ENCODE assay signal across 8 worm cellular contexts in the genomic region with DNA sequence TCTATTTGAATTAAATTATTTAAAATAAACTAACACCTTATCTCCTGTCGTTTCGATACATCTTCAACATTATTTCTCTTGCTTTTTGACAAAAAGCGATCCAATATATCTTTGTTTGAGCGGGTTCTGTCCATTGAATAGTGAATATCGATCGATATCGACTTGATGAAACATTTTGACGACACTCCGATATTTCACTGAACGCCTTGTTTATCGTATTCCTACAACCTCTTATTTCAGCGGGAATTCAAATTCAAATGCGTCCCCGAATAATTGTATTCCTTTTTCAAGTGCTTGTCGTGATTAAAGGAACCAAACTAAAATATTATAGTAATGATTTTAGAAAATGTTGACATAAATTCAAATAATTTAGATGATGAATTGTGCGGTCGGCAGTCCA.
TF ChIP-seq lines count a peak whose summit lies in the region.

A gene (minus strand): TSS at position 159 of the 400 bp plus-strand sequence.
A gene (plus strand): TSS at position 241 of the 400 bp plus-strand sequence.

TF ChIP-seq in whole organism, L1 larva, 84 proteins besides CTCF, POLR2A, EP300 and RAD21 (continues in another document):
- TF ChIP-seq nhr-19 (GFP tag; conservative IDR thresholded peaks at IDR 0.05; lab: Robert Waterston, UW): peak; percentile 53
- peak; percentile 68 for TF ChIP-seq lin-14 (GFP tag; optimal IDR thresholded peaks at IDR 0.05; lab: Kevin White, UChicago)
- TF ChIP-seq dpl-1 (GFP tag; optimal IDR thresholded peaks at IDR 0.05; lab: Kevin White, UChicago): peak; percentile 96 to 98 (median 96)
- no peak for TF ChIP-seq fkh-10 (GFP tag; optimal IDR thresholded peaks at IDR 0.05; lab: Kevin White, UChicago)
- TF ChIP-seq aha-1 (tag; optimal IDR thresholded peaks at IDR 0.05; lab: Kevin White, UChicago): no peak
- peak; percentile 67 for TF ChIP-seq mep-1 (tag; optimal IDR thresholded peaks at IDR 0.05; lab: Kevin White, UChicago)
- TF ChIP-seq isw-1 (GFP tag; IDR thresholded peaks at IDR 0.05; lab: Robert Waterston, UW): peak; percentile 39
- TF ChIP-seq nhr-85 (tag; lab: Kevin White, UChicago): peak; percentile 69
- no peak for TF ChIP-seq zip-4 (GFP tag; optimal IDR thresholded peaks at IDR 0.05; lab: Kevin White, UChicago)
- peak in 1 of 2 experiments; percentile 49 for TF ChIP-seq mdl-1 (tag; optimal IDR thresholded peaks at IDR 0.05; lab: Kevin White, UChicago)

TF ChIP-seq in whole organism, L2 larva, 48 proteins besides CTCF, POLR2A, EP300 and RAD21 (continues in another document):
- TF ChIP-seq nhr-77 (tag; optimal IDR thresholded peaks at IDR 0.05; lab: Kevin White, UChicago) (no peak), Y55F3AM.14 (GFP tag; optimal IDR thresholded peaks at IDR 0.05; lab: Kevin White, UChicago) (no peak), sma-9 (GFP tag; optimal IDR thresholded peaks at IDR 0.05; lab: Kevin White, UChicago) (peak; percentile 18), sma-9 (tag; optimal IDR thresholded peaks at IDR 0.05; lab: Kevin White, UChicago) (no peak), aly-2 (tag; optimal IDR thresholded peaks at IDR 0.05; lab: Kevin White, UChicago) (no peak), snpc-4 (tag; optimal IDR thresholded peaks at IDR 0.05; lab: Kevin White, UChicago) (no peak), sma-3 (GFP tag; optimal IDR thresholded peaks at IDR 0.05; lab: Kevin White, UChicago) (peak; percentile 36), nhr-11 (tag; optimal IDR thresholded peaks at IDR 0.05; lab: Kevin White, UChicago) (no peak), nhr-12 (tag; optimal IDR thresholded peaks at IDR 0.05; lab: Kevin White, UChicago) (no peak), lin-13 (GFP tag; optimal IDR thresholded peaks at IDR 0.05; lab: Kevin White, UChicago) (peak; percentile 26), nhr-21 (tag; optimal IDR thresholded peaks at IDR 0.05; lab: Kevin White, UChicago) (peak; percentile 57)

TF ChIP-seq in whole organism, L3 larva, 47 proteins besides CTCF, POLR2A, EP300 and RAD21 (continues in another document):
- TF ChIP-seq ZK546.5 (tag; optimal IDR thresholded peaks at IDR 0.05; lab: Kevin White, UChicago) (no peak), nhr-25 (tag; optimal IDR thresholded peaks at IDR 0.05; lab: Kevin White, UChicago) (peak; percentile 62), pha-4 (tag; optimal IDR thresholded peaks at IDR 0.05; lab: Kevin White, UChicago) (peak; percentile 85), skn-1 (tag; optimal IDR thresholded peaks at IDR 0.05; lab: Kevin White, UChicago) (peak; percentile 61), ceh-28 (tag; optimal IDR thresholded peaks at IDR 0.05; lab: Kevin White, UChicago) (peak; percentile 94), nfya-1 (tag; optimal IDR thresholded peaks at IDR 0.05; lab: Kevin White, UChicago; ENCODE audit: insufficient read depth) (peak; percentile 82), ceh-9 (tag; optimal IDR thresholded peaks at IDR 0.05; lab: Kevin White, UChicago) (no peak), lin-15B (tag; optimal IDR thresholded peaks at IDR 0.05; lab: Kevin White, UChicago) (peak; percentile 64), lin-39 (tag; optimal IDR thresholded peaks at IDR 0.05; lab: Kevin White, UChicago) (peak; percentile 12), R02D3.7 (tag; optimal IDR thresholded peaks at IDR 0.05; lab: Kevin White, UChicago) (peak; percentile 96), elt-3 (tag; optimal IDR thresholded peaks at IDR 0.05; lab: Kevin White, UChicago) (no peak)

TF ChIP-seq in whole organism, L4 larva, 104 proteins besides CTCF, POLR2A, EP300 and RAD21 (continues in another document):
- TF ChIP-seq F26F4.8 (GFP tag; conservative IDR thresholded peaks at IDR 0.05; lab: Robert Waterston, UW) (no peak), fkh-10 (GFP tag; optimal IDR thresholded peaks at IDR 0.05; lab: Kevin White, UChicago) (no peak), nhr-48 (tag; optimal IDR thresholded peaks at IDR 0.05; lab: Kevin White, UChicago) (no peak), hmg-1.1 (GFP tag; IDR thresholded peaks at IDR 0.05; lab: Robert Waterston, UW) (0 out of 2 replicates have a peak, but pooled peaks have one; percentile 21), lin-29 (GFP tag; IDR thresholded peaks at IDR 0.05; lab: Robert Waterston, UW) (no peak), ceh-28 (tag; optimal IDR thresholded peaks at IDR 0.05; lab: Kevin White, UChicago) (peak; percentile 69), dve-1 (tag; optimal IDR thresholded peaks at IDR 0.05; lab: Kevin White, UChicago; ENCODE audit: insufficient read depth) (peak; percentile 30), saeg-2 (GFP tag; IDR thresholded peaks at IDR 0.05; lab: Robert Waterston, UW) (no peak), nhr-25 (tag; optimal IDR thresholded peaks at IDR 0.05; lab: Kevin White, UChicago; ENCODE audit: borderline replicate concordance, insufficient read depth) (no peak), dpl-1 (GFP tag; optimal IDR thresholded peaks at IDR 0.05; lab: Kevin White, UChicago) (peak; percentile 95), Y48G9A.11 (GFP tag; IDR thresholded peaks at IDR 0.05; lab: Robert Waterston, UW) (peak; percentile 93)

TF ChIP-seq in whole organism, late embryonic, 69 proteins besides CTCF, POLR2A, EP300 and RAD21:
- TF ChIP-seq ets-4 (tag; optimal IDR thresholded peaks at IDR 0.05; lab: Kevin White, UChicago): no peak
- TF ChIP-seq ceh-31 (tag; optimal IDR thresholded peaks at IDR 0.05; lab: Kevin White, UChicago): no peak
- TF ChIP-seq ceh-19 (GFP tag; optimal IDR thresholded peaks at IDR 0.05; lab: Kevin White, UChicago): no peak
- TF ChIP-seq ceh-48 (tag; optimal IDR thresholded peaks at IDR 0.05; lab: Kevin White, UChicago): peak; percentile 77
- no peak for TF ChIP-seq ama-1 (optimal IDR thresholded peaks at IDR 0.05; lab: Kevin White, UChicago)
- peak; percentile 47 for TF ChIP-seq pax-1 (tag; optimal IDR thresholded peaks at IDR 0.05; lab: Kevin White, UChicago)
- TF ChIP-seq hlh-30 (tag; optimal IDR thresholded peaks at IDR 0.05; lab: Kevin White, UChicago; ENCODE audit: insufficient read depth): peak; percentile 3
- peak; percentile 41 for TF ChIP-seq unc-42 (tag; optimal IDR thresholded peaks at IDR 0.05; lab: Kevin White, UChicago)
- peak; percentile 21 for TF ChIP-seq nfya-1 (tag; optimal IDR thresholded peaks at IDR 0.05; lab: Kevin White, UChicago)
- no peak for TF ChIP-seq dve-1 (tag; optimal IDR thresholded peaks at IDR 0.05; lab: Kevin White, UChicago)
- TF ChIP-seq tbx-2 (tag; optimal IDR thresholded peaks at IDR 0.05; lab: Kevin White, UChicago): no peak
TF ChIP-seq in whole organism, late embryonic: peak in this region for 5.

TF ChIP-seq in whole organism, midembryonic, 9 proteins besides CTCF, POLR2A, EP300 and RAD21:
- TF ChIP-seq cog-1 (tag; optimal IDR thresholded peaks at IDR 0.05; lab: Kevin White, UChicago) (no peak), klf-2 (GFP tag; conservative IDR thresholded peaks at IDR 0.05; lab: Robert Waterston, UW) (no peak), T22C8.4 (GFP tag; IDR thresholded peaks at IDR 0.05; lab: Robert Waterston, UW) (peak; percentile 91), med-1 (GFP tag; optimal IDR thresholded peaks at IDR 0.05; lab: Kevin White, UChicago; ENCODE audit: insufficient read depth) (no peak)
TF ChIP-seq in whole organism, midembryonic: peak in this region for 1.

TF ChIP-seq in whole organism, mixed stage, embryonic, 35 proteins besides CTCF, POLR2A, EP300 and RAD21 (continues in another document):
- TF ChIP-seq ces-1 (GFP tag; optimal IDR thresholded peaks at IDR 0.05; lab: Kevin White, UChicago) (peak; percentile 83), hlh-1 (tag; optimal IDR thresholded peaks at IDR 0.05; lab: Kevin White, UChicago) (no peak), ham-2 (GFP tag; optimal IDR thresholded peaks at IDR 0.05; lab: Kevin White, UChicago) (no peak), nhr-28 (tag; optimal IDR thresholded peaks at IDR 0.05; lab: Kevin White, UChicago) (no peak), mls-2 (tag; optimal IDR thresholded peaks at IDR 0.05; lab: Kevin White, UChicago) (no peak), lsy-2 (tag; optimal IDR thresholded peaks at IDR 0.05; lab: Kevin White, UChicago) (peak; percentile 75), unc-120 (tag; optimal IDR thresholded peaks at IDR 0.05; lab: Kevin White, UChicago; ENCODE audit: poor library complexity, severe bottlenecking) (no peak), bed-3 (GFP tag; optimal IDR thresholded peaks at IDR 0.05; lab: Kevin White, UChicago) (no peak), sptf-1 (tag; optimal IDR thresholded peaks at IDR 0.05; lab: Kevin White, UChicago) (no peak), blmp-1 (tag; optimal IDR thresholded peaks at IDR 0.05; lab: Kevin White, UChicago) (no peak), nhr-12 (tag; optimal IDR thresholded peaks at IDR 0.05; lab: Kevin White, UChicago) (no peak), elt-1 (tag; optimal IDR thresholded peaks at IDR 0.05; lab: Kevin White, UChicago; ENCODE audit: borderline replicate concordance, insufficient read depth) (no peak), lin-32 (GFP tag; optimal IDR thresholded peaks at IDR 0.05; lab: Kevin White, UChicago) (no peak), nhr-237 (tag; optimal IDR thresholded peaks at IDR 0.05; lab: Kevin White, UChicago) (peak; percentile 48), mab-5 (tag; optimal IDR thresholded peaks at IDR 0.05; lab: Kevin White, UChicago) (no peak), ztf-11 (tag; optimal IDR thresholded peaks at IDR 0.05; lab: Kevin White, UChicago) (no peak)

TF ChIP-seq in whole organism, young adult, 124 proteins besides CTCF, POLR2A, EP300 and RAD21:
- TF ChIP-seq dpl-1 (GFP tag; optimal IDR thresholded peaks at IDR 0.05; lab: Kevin White, UChicago): peak; percentile 26
- no peak for TF ChIP-seq hmg-1.2 (GFP tag; IDR thresholded peaks at IDR 0.05; lab: Robert Waterston, UW)
- TF ChIP-seq B0336.3 (GFP tag; IDR thresholded peaks at IDR 0.05; lab: Robert Waterston, UW): no peak
- peak in 1 of 3 experiments; percentile 85 for TF ChIP-seq lin-35 (GFP tag; optimal IDR thresholded peaks at IDR 0.05; lab: Kevin White, UChicago)
- peak; percentile 93 for TF ChIP-seq attf-3 (GFP tag; conservative IDR thresholded peaks at IDR 0.05; lab: Robert Waterston, UW)
- TF ChIP-seq snpc-1.1 (tag; optimal IDR thresholded peaks at IDR 0.05; lab: Kevin White, UChicago; ENCODE audit: insufficient read depth): no peak
- peak; percentile 36 for TF ChIP-seq him-1 (tag; optimal IDR thresholded peaks at IDR 0.05; lab: Kevin White, UChicago)
- TF ChIP-seq efl-1 (GFP tag; optimal IDR thresholded peaks at IDR 0.05; lab: Kevin White, UChicago): peak; percentile 68
- peak; percentile 87 for TF ChIP-seq lin-54 (GFP tag; optimal IDR thresholded peaks at IDR 0.05; lab: Kevin White, UChicago)
- TF ChIP-seq B0261.1 (tag; optimal IDR thresholded peaks at IDR 0.05; lab: Kevin White, UChicago): no peak
TF ChIP-seq in whole organism, young adult: peak in this region for 6.
